Fruit fly (Drosophila melanogaster) whole organism, pupa: ENCODE data around the gene ATPsynCF6.

ENCODE experiments used
- CG10348 ChIP-seq: fragments of 200-800 bp; sonication (Bioruptor generic); IDR thresholded peaks from 2 replicates; pipeline ENCODE4 v1.3.6; 2022; ENCODE audit warnings: missing biosample characterization, missing genetic modification characterization
- CG12605 ChIP-seq: fragments of 200-800 bp; sonication (Bioruptor generic); IDR thresholded peaks from 2 replicates; pipeline ENCODE4 v1.3.6; 2022; ENCODE audit warnings: missing biosample characterization, missing genetic modification characterization
- CG13204 ChIP-seq: fragments of 200-800 bp; sonication (Bioruptor generic); optimal IDR thresholded peaks from 2 replicates; lab custom pipeline; 2018; ENCODE audit warnings: missing biosample characterization, mild to moderate bottlenecking, missing genetic modification characterization, moderate library complexity
- CG14655 ChIP-seq: fragments of 200-800 bp; sonication (Bioruptor generic); optimal IDR thresholded peaks from 3 replicates; lab custom pipeline; 2017; ENCODE audit warnings: mild to moderate bottlenecking, missing biosample characterization, missing genetic modification reagents, missing genetic modification characterization
- CG15710 ChIP-seq: fragments of 200-800 bp; sonication (Bioruptor generic); optimal IDR thresholded peaks from 2 replicates; lab custom pipeline; 2018; ENCODE audit warnings: missing biosample characterization, mild to moderate bottlenecking, missing genetic modification characterization, moderate library complexity
- CG17806 ChIP-seq: fragments of 200-800 bp; sonication (Bioruptor generic); optimal IDR thresholded peaks from 2 replicates; lab custom pipeline; 2018; ENCODE audit warnings: missing biosample characterization, mild to moderate bottlenecking, missing genetic modification characterization, moderate library complexity
- CG32121 ChIP-seq: fragments of 200-800 bp; sonication (Bioruptor generic); IDR thresholded peaks from 2 replicates; pipeline ENCODE4 v1.3.6; 2022; ENCODE audit warnings: missing biosample characterization, missing genetic modification characterization
- CG34367 ChIP-seq: fragments of 200-800 bp; sonication (Bioruptor generic); optimal IDR thresholded peaks from 2 replicates; lab custom pipeline; 2018; ENCODE audit warnings: missing biosample characterization, mild to moderate bottlenecking, missing genetic modification characterization
- CG4496 ChIP-seq: fragments of 200-800 bp; sonication (Bioruptor generic); IDR thresholded peaks from 3 replicates; pipeline ENCODE4 v1.3.6; 2022; ENCODE audit warnings: missing biosample characterization, missing genetic modification characterization
- CG8159 ChIP-seq: fragments of 200-800 bp; sonication (Bioruptor generic); optimal IDR thresholded peaks from 3 replicates; lab custom pipeline; 2018; ENCODE audit warnings: missing biosample characterization, mild to moderate bottlenecking, missing genetic modification characterization, moderate library complexity
- CG8301 ChIP-seq: fragments of 200-800 bp; sonication (Bioruptor generic); optimal IDR thresholded peaks from 2 replicates; lab custom pipeline; 2018; ENCODE audit warnings: missing biosample characterization, mild to moderate bottlenecking, missing genetic modification characterization
- CG9948 ChIP-seq: fragments of 200-800 bp; sonication (Bioruptor generic); optimal IDR thresholded peaks from 2 replicates; lab custom pipeline; 2018; ENCODE audit warnings: missing biosample characterization, mild to moderate bottlenecking, missing genetic modification characterization, moderate library complexity
- D1 ChIP-seq: fragments of 200-800 bp; sonication (Bioruptor generic); optimal IDR thresholded peaks from 2 replicates; lab custom pipeline; 2018; ENCODE audit warnings: missing biosample characterization, mild to moderate bottlenecking, missing genetic modification characterization, moderate library complexity
- EcR ChIP-seq: fragments of 200-800 bp; sonication (Bioruptor generic); optimal IDR thresholded peaks from 3 replicates; lab custom pipeline; 2019; ENCODE audit warnings: missing biosample characterization, missing genetic modification characterization, mild to moderate bottlenecking, moderate library complexity, missing genetic modification reagents
- Ets98B ChIP-seq: fragments of 200-800 bp; sonication (Bioruptor generic); IDR thresholded peaks from 2 replicates; pipeline ENCODE4 v1.3.6; 2022; ENCODE audit warnings: missing biosample characterization, missing genetic modification characterization
- Pif1A ChIP-seq: fragments of 200-800 bp; sonication (Bioruptor generic); optimal IDR thresholded peaks from 3 replicates; lab custom pipeline; 2016; ENCODE audit warnings: missing biosample characterization, missing genetic modification characterization
- Pif1B ChIP-seq: fragments of 200-800 bp; sonication (Bioruptor generic); optimal IDR thresholded peaks from 3 replicates; lab custom pipeline; 2016; ENCODE audit warnings: missing biosample characterization, missing genetic modification characterization
- Snoo ChIP-seq: fragments of 200-800 bp; sonication (Bioruptor generic); optimal IDR thresholded peaks from 3 replicates; lab custom pipeline; 2017; ENCODE audit warnings: missing biosample characterization, mild to moderate bottlenecking, missing genetic modification characterization, inconsistent platforms
- fd96Ca ChIP-seq: fragments of 200-800 bp; sonication (Bioruptor generic); IDR thresholded peaks from 3 replicates; pipeline ENCODE4 v1.3.6; 2022; ENCODE audit warnings: missing biosample characterization, missing genetic modification characterization
- gl ChIP-seq: fragments of 200-800 bp; sonication (Bioruptor generic); optimal IDR thresholded peaks from 2 replicates; lab custom pipeline; 2018; ENCODE audit warnings: missing biosample characterization, mild to moderate bottlenecking, missing genetic modification characterization
- rn ChIP-seq: fragments of 200-800 bp; sonication (Bioruptor generic); IDR thresholded peaks from 2 replicates; pipeline ENCODE4 v1.3.6; 2022; ENCODE audit warnings: missing biosample characterization, missing genetic modification characterization

ATPsynCF6 gene

DNA sequence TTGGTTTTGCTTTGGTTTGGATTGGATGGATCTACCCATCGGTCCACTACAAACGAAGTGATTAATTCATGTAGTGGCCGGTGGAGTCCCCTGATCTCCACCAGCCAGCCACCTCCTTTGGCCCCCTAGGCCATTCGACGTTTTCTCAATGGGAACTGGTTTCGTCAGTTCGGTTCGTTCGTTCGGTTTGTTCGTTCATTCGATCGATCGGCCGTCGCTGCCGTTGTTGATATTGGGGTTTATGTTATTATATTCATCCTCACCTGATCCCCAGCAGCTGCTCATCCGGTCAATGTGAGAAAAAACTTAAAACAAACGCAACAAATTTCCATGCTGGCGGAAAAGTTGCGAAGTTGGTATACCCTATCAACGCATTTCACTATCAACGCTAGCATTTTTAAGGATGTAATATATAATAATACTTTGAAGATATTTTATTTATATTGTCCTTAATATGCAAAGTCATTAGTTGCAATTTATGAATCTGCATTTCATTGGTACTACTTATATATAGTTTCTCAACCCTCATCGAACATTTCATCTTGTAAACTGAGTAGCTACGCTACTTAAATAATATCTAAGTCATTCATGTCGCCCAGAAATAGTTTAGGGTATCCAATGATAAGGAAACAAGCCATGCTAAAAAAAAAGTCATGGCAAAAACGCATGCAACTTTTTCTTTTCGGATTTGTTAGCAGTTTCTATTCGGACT lies 32.1 kb downstream of the ATPsynCF6 start:
- TF ChIP-seq rn (no peak), CG10348 (GFP tag; lab: Robert Waterston, UW) (no peak), Pif1A (GFP tag; lab: Kevin White, UChicago) (peak; percentile 10), CG8301 (peak; percentile 64), CG14655 (GFP tag; lab: Kevin White, UChicago) (peak; percentile 55), fd96Ca (peak; percentile 51; the same call in 2 of the 3 replicates), CG8159 (tag; lab: Kevin White, UChicago) (peak; percentile 6), CG4496 (peak; percentile 35; the same call in 1 of the 3 replicates), CG15710 (tag; lab: Kevin White, UChicago) (no peak), D1 (tag; lab: Kevin White, UChicago) (no peak), CG32121 (GFP tag; lab: Robert Waterston, UW) (no peak), Snoo (tag; lab: Kevin White, UChicago) (no peak), EcR (GFP tag; lab: Kevin White, UChicago) (peak; percentile 48), CG34367 (tag; lab: Kevin White, UChicago) (no peak), CG9948 (tag; lab: Kevin White, UChicago) (peak; percentile 4), CG13204 (GFP tag; lab: Kevin White, UChicago) (peak; percentile 49), CG17806 (tag; lab: Kevin White, UChicago) (no peak), Ets98B (GFP tag; lab: Robert Waterston, UW) (no peak)

- TF ChIP-seq CG34367 (tag; lab: Kevin White, UChicago) (no peak), EcR (GFP tag; lab: Kevin White, UChicago) (no peak), CG15710 (tag; lab: Kevin White, UChicago) (no peak), CG12605 (GFP tag; lab: Robert Waterston, UW) (no peak), CG17806 (tag; lab: Kevin White, UChicago) (no peak), CG4496 (no peak), Ets98B (GFP tag; lab: Robert Waterston, UW) (no peak), CG9948 (tag; lab: Kevin White, UChicago) (no peak), gl (no peak), CG13204 (GFP tag; lab: Kevin White, UChicago) (no peak), Pif1A (GFP tag; lab: Kevin White, UChicago) (no peak), CG10348 (GFP tag; lab: Robert Waterston, UW) (no peak), CG32121 (GFP tag; lab: Robert Waterston, UW) (no peak), rn (no peak), D1 (tag; lab: Kevin White, UChicago) (no peak), Snoo (tag; lab: Kevin White, UChicago) (no peak)
- TF ChIP-seq, all 21 proteins: peak for 0
Measured at dm6 chr3R:23320251-23320650, 35.6 kb downstream of the ATPsynCF6 start.

- TF ChIP-seq gl (peak; percentile 55), CG8301 (peak; percentile 26), CG34367 (tag; lab: Kevin White, UChicago) (no peak), CG10348 (GFP tag; lab: Robert Waterston, UW) (no peak), CG12605 (GFP tag; lab: Robert Waterston, UW) (peak; percentile 72), CG17806 (tag; lab: Kevin White, UChicago) (peak; percentile 15), fd96Ca (peak; percentile 46; the same call in 1 of the 3 replicates), rn (no peak), Pif1B (peak; percentile 47), CG9948 (tag; lab: Kevin White, UChicago) (no peak), CG13204 (GFP tag; lab: Kevin White, UChicago) (peak; percentile 33), Ets98B (GFP tag; lab: Robert Waterston, UW) (no peak), CG4496 (peak; percentile 54; the same call in 2 of the 3 replicates), Snoo (tag; lab: Kevin White, UChicago) (no peak), Pif1A (GFP tag; lab: Kevin White, UChicago) (peak; percentile 65), EcR (GFP tag; lab: Kevin White, UChicago) (no peak), D1 (tag; lab: Kevin White, UChicago) (no peak), CG8159 (tag; lab: Kevin White, UChicago) (peak; percentile 31), CG14655 (GFP tag; lab: Kevin White, UChicago) (peak; percentile 58), CG32121 (GFP tag; lab: Robert Waterston, UW) (no peak), CG15710 (tag; lab: Kevin White, UChicago) (peak; percentile 35)
Measured at dm6 chr3R:23318928-23319327, 36.9 kb downstream of the ATPsynCF6 start.

dm6 chr3R:23316867-23317266 lies 39.0 kb downstream of the ATPsynCF6 start:
- no peak for TF ChIP-seq CG14655 (GFP tag; lab: Kevin White, UChicago)

dm6 chr3R:23315630-23316029 lies 40.2 kb downstream of the ATPsynCF6 start:
- TF ChIP-seq CG9948 (tag; lab: Kevin White, UChicago) (peak; percentile 21), CG14655 (GFP tag; lab: Kevin White, UChicago) (peak; percentile 39), CG17806 (tag; lab: Kevin White, UChicago) (peak; percentile 14), CG8301 (peak; percentile 34), fd96Ca (no peak), Pif1A (GFP tag; lab: Kevin White, UChicago) (no peak), CG8159 (tag; lab: Kevin White, UChicago) (peak; percentile 3)
- TF ChIP-seq, all 21 proteins: peak for 5

- TF ChIP-seq rn, result no peak
- no peak for TF ChIP-seq Pif1B
- TF ChIP-seq Snoo (tag; lab: Kevin White, UChicago), result no peak
- no peak for TF ChIP-seq CG17806 (tag; lab: Kevin White, UChicago)
- TF ChIP-seq EcR (GFP tag; lab: Kevin White, UChicago), result no peak
- no peak for TF ChIP-seq CG34367 (tag; lab: Kevin White, UChicago)
Measured at dm6 chr3R:23315221-23315620, 40.6 kb downstream of the ATPsynCF6 start.
